Fruit fly (Drosophila melanogaster) whole organism, prepupa: ENCODE data around the gene RunxA.
"Not testable (repeated sequence)": the region's sequence is repeated elsewhere in the genome, so short reads cannot be mapped to it uniquely, and the experiment has no call there.

Experiments used
- CG10631 ChIP-seq: fragments of 200-800 bp; sonication (Bioruptor generic); optimal IDR thresholded peaks from 2 replicates; lab custom pipeline; 2016; ENCODE audit warnings: missing biosample characterization, missing genetic modification characterization
- CG10669 ChIP-seq: fragments of 200-800 bp; sonication (Bioruptor generic); optimal IDR thresholded peaks from 3 replicates; lab custom pipeline; 2018; ENCODE audit warnings: missing biosample characterization, mild to moderate bottlenecking, missing genetic modification characterization, moderate library complexity
- CG11762 ChIP-seq: fragments of 200-800 bp; sonication (Bioruptor generic); optimal IDR thresholded peaks from 3 replicates; lab custom pipeline; 2016; ENCODE audit warnings: missing biosample characterization, missing genetic modification characterization; ENCODE audit not compliant: insufficient read depth
- CG11902 ChIP-seq: fragments of 200-800 bp; sonication (Bioruptor generic); optimal IDR thresholded peaks from 3 replicates; lab custom pipeline; 2016; ENCODE audit warnings: missing biosample characterization, missing genetic modification characterization
- CG15336 ChIP-seq: fragments of 200-800 bp; sonication (Bioruptor generic); IDR thresholded peaks from 2 replicates; pipeline ENCODE4 v1.3.6; 2022; ENCODE audit warnings: missing biosample characterization, missing genetic modification characterization
- CG1621 ChIP-seq: fragments of 200-800 bp; sonication (Bioruptor generic); optimal IDR thresholded peaks from 3 replicates; lab custom pipeline; 2018; ENCODE audit warnings: missing biosample characterization, mild to moderate bottlenecking, missing genetic modification characterization
- CG16779 ChIP-seq: fragments of 200-800 bp; sonication (Bioruptor generic); optimal IDR thresholded peaks from 3 replicates; lab custom pipeline; 2017; ENCODE audit warnings: missing biosample characterization, mild to moderate bottlenecking, missing genetic modification characterization
- CG34406 ChIP-seq: fragments of 200-800 bp; sonication (Bioruptor generic); optimal IDR thresholded peaks from 3 replicates; lab custom pipeline; 2016; ENCODE audit warnings: missing biosample characterization, missing genetic modification characterization
- CG6792 ChIP-seq: fragments of 200-800 bp; sonication (Bioruptor generic); optimal IDR thresholded peaks from 3 replicates; lab custom pipeline; 2016; ENCODE audit warnings: missing biosample characterization, missing genetic modification characterization
- CG6808 ChIP-seq: fragments of 200-800 bp; sonication (Bioruptor generic); optimal IDR thresholded peaks from 3 replicates; lab custom pipeline; 2017; ENCODE audit warnings: missing biosample characterization, missing genetic modification characterization, mild to moderate bottlenecking, moderate library complexity, missing genetic modification reagents
- CG8119 ChIP-seq: fragments of 200-800 bp; sonication (Bioruptor generic); IDR thresholded peaks from 3 replicates; pipeline ENCODE4 v1.3.6; 2022; ENCODE audit warnings: missing biosample characterization, missing genetic modification characterization
- CG8632 ChIP-seq: fragments of 200-800 bp; sonication (Bioruptor generic); optimal IDR thresholded peaks from 3 replicates; lab custom pipeline; 2016; ENCODE audit warnings: missing biosample characterization, missing genetic modification characterization
- CG9139 ChIP-seq: fragments of 200-800 bp; sonication (Bioruptor generic); optimal IDR thresholded peaks from 3 replicates; lab custom pipeline; 2017; ENCODE audit warnings: missing biosample characterization, mild to moderate bottlenecking, missing genetic modification characterization
- Eip75B ChIP-seq: fragments of 200-800 bp; sonication (Bioruptor generic); optimal IDR thresholded peaks from 3 replicates; lab custom pipeline; 2016; ENCODE audit warnings: missing biosample characterization, missing genetic modification characterization
- Eip78C ChIP-seq: fragments of 200-800 bp; sonication (Bioruptor generic); peaks from one replicate; lab custom pipeline; 2016; ENCODE audit warnings: missing biosample characterization, missing genetic modification characterization
- Ets96B ChIP-seq: fragments of 200-800 bp; optimal IDR thresholded peaks from 2 replicates; lab custom pipeline; 2019; ENCODE audit warnings: missing biosample characterization, mild to moderate bottlenecking, missing genetic modification characterization, moderate library complexity
- Gug ChIP-seq: fragments of 200-800 bp; sonication (Bioruptor generic); IDR thresholded peaks from 2 replicates; pipeline ENCODE4 v1.3.6; 2022; ENCODE audit warnings: missing biosample characterization, missing genetic modification characterization
- Hr38 ChIP-seq: sonication (Bioruptor generic); optimal IDR thresholded peaks from 2 replicates; lab custom pipeline; 2016; ENCODE audit warnings: missing biosample characterization, missing genetic modification characterization
- Hr4 ChIP-seq: fragments of 200-800 bp; sonication (Bioruptor generic); optimal IDR thresholded peaks from 3 replicates; lab custom pipeline; 2016; ENCODE audit warnings: missing biosample characterization, missing genetic modification characterization
- Met ChIP-seq: fragments of 200-800 bp; sonication (Bioruptor generic); optimal IDR thresholded peaks from 3 replicates; lab custom pipeline; 2016; ENCODE audit warnings: missing biosample characterization, missing genetic modification characterization
- OdsH ChIP-seq: fragments of 200-800 bp; sonication (Bioruptor generic); optimal IDR thresholded peaks from 3 replicates; lab custom pipeline; 2016; ENCODE audit warnings: missing biosample characterization, missing genetic modification characterization
- Smox ChIP-seq: fragments of 200-800 bp; sonication (Bioruptor generic); optimal IDR thresholded peaks from 3 replicates; lab custom pipeline; 2016; ENCODE audit warnings: missing biosample characterization, missing genetic modification characterization
- Sox102F ChIP-seq: fragments of 200-800 bp; sonication (Bioruptor generic); optimal IDR thresholded peaks from 2 replicates; lab custom pipeline; 2016; ENCODE audit warnings: missing biosample characterization, mild to moderate bottlenecking, missing genetic modification characterization
- acj6 ChIP-seq: fragments of 200-800 bp; sonication (Bioruptor generic); optimal IDR thresholded peaks from 3 replicates; lab custom pipeline; 2016; ENCODE audit warnings: missing biosample characterization, missing genetic modification characterization
- eg ChIP-seq: fragments of 200-800 bp; sonication (Bioruptor generic); IDR thresholded peaks from 3 replicates; pipeline ENCODE4 v1.3.6; 2022; ENCODE audit warnings: missing biosample characterization, missing genetic modification characterization
- fd85E ChIP-seq: fragments of 200-800 bp; sonication (Bioruptor generic); optimal IDR thresholded peaks from 3 replicates; lab custom pipeline; 2016; ENCODE audit warnings: missing biosample characterization, missing genetic modification characterization
- lz ChIP-seq: fragments of 200-800 bp; sonication (Bioruptor generic); optimal IDR thresholded peaks from 3 replicates; lab custom pipeline; 2016; ENCODE audit warnings: missing biosample characterization, missing genetic modification characterization
- pdm3 ChIP-seq: fragments of 200-800 bp; sonication (Bioruptor generic); optimal IDR thresholded peaks from 3 replicates; lab custom pipeline; 2016; ENCODE audit warnings: missing biosample characterization, missing genetic modification characterization
- spab ChIP-seq: fragments of 200-800 bp; sonication (Bioruptor generic); optimal IDR thresholded peaks from 2 replicates; lab custom pipeline; 2017; ENCODE audit warnings: missing biosample characterization, mild to moderate bottlenecking, missing genetic modification characterization, missing genetic modification reagents
- ss ChIP-seq, 2 experiments: fragments of 200-800 bp; sonication (Bioruptor generic); optimal IDR thresholded peaks; 2 replicates in 1 of 2; 3 replicates in 1 of 2; lab custom pipeline; 2017 to 2018; ENCODE audit warnings: mild to moderate bottlenecking in 2 of 2, missing biosample characterization in 2 of 2, missing genetic modification characterization in 2 of 2, moderate library complexity in 1 of 2

Gene RunxA

dm6 chrX:20631160-20631559 is 7.6 kb upstream of the RunxA start:
- no peak for TF ChIP-seq Eip75B
- TF ChIP-seq Smox = no peak
- no peak for TF ChIP-seq CG34406 (GFP tag; lab: Kevin White, UChicago)
- no peak for TF ChIP-seq acj6 (GFP tag; lab: Kevin White, UChicago)
- no peak for TF ChIP-seq Gug (GFP tag; lab: Robert Waterston, UW)
- no peak for TF ChIP-seq Hr38 (GFP tag; lab: Kevin White, UChicago)
- no peak for TF ChIP-seq pdm3 (GFP tag; lab: Kevin White, UChicago)
- no peak for TF ChIP-seq Eip78C (GFP tag; lab: Kevin White, UChicago)
- no peak for TF ChIP-seq CG6792 (GFP tag; lab: Kevin White, UChicago)
- no peak for TF ChIP-seq CG15336 (GFP tag; lab: Robert Waterston, UW)
- TF ChIP-seq Hr4 = no peak
- no peak for TF ChIP-seq lz (GFP tag; lab: Kevin White, UChicago)
- no peak for TF ChIP-seq Sox102F (GFP tag; lab: Kevin White, UChicago)

dm6 chrX:20629360-20629759 is 5.8 kb upstream of the RunxA start:
- TF ChIP-seq Hr4 (no peak), CG11762 (GFP tag; lab: Kevin White, UChicago) (no peak), CG34406 (GFP tag; lab: Kevin White, UChicago) (no peak), OdsH (no peak)

- TF ChIP-seq CG9139 (GFP tag; lab: Kevin White, UChicago) (no peak), Hr4 (no peak)
Measured at dm6 chrX:20612979-20613378, 10.6 kb downstream of the RunxA start.

dm6 chrX:20582821-20583607 is 40.6 kb downstream of the RunxA start:
- TF ChIP-seq acj6 (GFP tag; lab: Kevin White, UChicago) = no peak
- no peak for TF ChIP-seq CG8119 (GFP tag; lab: Robert Waterston, UW)
- no peak for TF ChIP-seq CG11902 (GFP tag; lab: Kevin White, UChicago)
- TF ChIP-seq CG8632 (GFP tag; lab: Kevin White, UChicago) = no peak
- no peak for TF ChIP-seq fd85E (GFP tag; lab: Kevin White, UChicago)
- no peak for TF ChIP-seq CG10631 (GFP tag; lab: Kevin White, UChicago)
- TF ChIP-seq Sox102F (GFP tag; lab: Kevin White, UChicago) = no peak
- TF ChIP-seq CG34406 (GFP tag; lab: Kevin White, UChicago) = no peak

- TF ChIP-seq ss (GFP tag; optimal IDR thresholded peaks at IDR 0.05; lab: Kevin White, UChicago); CG10669; CG8119 (GFP tag; lab: Robert Waterston, UW): not testable (repeated sequence)
Measured at dm6 chrX:20573982-20574381, 49.6 kb downstream of the RunxA start, which contains the start of gene CG42580. Gene CG42580 (plus strand): TSS chrX:20574282.

dm6 chrX:20559582-20559981 is 64.0 kb downstream of the RunxA start:
- TF ChIP-seq Ets96B (tag; lab: Kevin White, UChicago) (no peak), eg (no peak), Met (GFP tag; lab: Kevin White, UChicago) (no peak), CG10631 (GFP tag; lab: Kevin White, UChicago) (no peak), OdsH (no peak), acj6 (GFP tag; lab: Kevin White, UChicago) (no peak), CG6808 (GFP tag; lab: Kevin White, UChicago) (no peak), spab (no peak), fd85E (GFP tag; lab: Kevin White, UChicago) (no peak), CG8632 (GFP tag; lab: Kevin White, UChicago) (no peak), CG1621 (tag; lab: Kevin White, UChicago) (no peak), CG16779 (tag; lab: Kevin White, UChicago) (no peak), Sox102F (GFP tag; lab: Kevin White, UChicago) (no peak)
